Worm (Caenorhabditis elegans) whole organism, midembryonic: ENCODE measurements around the gene str-52.

Source experiments
- T22C8.4 ChIP-seq: fragments of 200-800 bp; sonication (Bioruptor generic); IDR thresholded peaks from 2 replicates; pipeline ENCODE4 v1.3.6; 2022; ENCODE audit warnings: missing genetic modification characterization, missing compliant biosample characterization
- cog-1 ChIP-seq: sonication (generic microtip); optimal IDR thresholded peaks from 2 replicates; lab custom pipeline; 2016; ENCODE audit warnings: missing genetic modification characterization, missing compliant biosample characterization
- flt-1 ChIP-seq: fragments of 200-800 bp; sonication (Bioruptor generic); IDR thresholded peaks from 2 replicates; pipeline ENCODE4 v1.3.6; 2022; ENCODE audit warnings: missing genetic modification characterization, missing compliant biosample characterization
- klf-2 ChIP-seq: fragments of 200-800 bp; sonication (Bioruptor generic); conservative IDR thresholded peaks from 2 replicates; pipeline ENCODE4 v1.3.6; 2022; ENCODE audit warnings: missing genetic modification reagents, missing genetic modification characterization, missing compliant biosample characterization
- med-1 ChIP-seq: sonication (generic microtip); optimal IDR thresholded peaks from 2 replicates; lab custom pipeline; 2017; ENCODE audit warnings: missing genetic modification characterization, mild to moderate bottlenecking, missing compliant biosample characterization, antibody characterized with exemption, missing genetic modification reagents; ENCODE audit not compliant: insufficient read depth
- ref-1 ChIP-seq: fragments of 200-800 bp; sonication (Bioruptor generic); conservative IDR thresholded peaks from 2 replicates; pipeline ENCODE4 v1.3.6; 2022; ENCODE audit warnings: missing genetic modification reagents, missing genetic modification characterization, missing compliant biosample characterization
- tab-1 ChIP-seq: fragments of 200-800 bp; sonication (Bioruptor generic); IDR thresholded peaks from 2 replicates; pipeline ENCODE4 v1.3.6; 2022; ENCODE audit warnings: missing genetic modification characterization, missing compliant biosample characterization
- ztf-23 ChIP-seq: fragments of 200-800 bp; sonication (Bioruptor generic); IDR thresholded peaks from 2 replicates; pipeline ENCODE4 v1.3.6; 2022; ENCODE audit warnings: missing genetic modification reagents, missing genetic modification characterization, missing compliant biosample characterization
- ztf-29 ChIP-seq: fragments of 200-800 bp; sonication (Bioruptor generic); IDR thresholded peaks from 2 replicates; pipeline ENCODE4 v1.3.6; 2022; ENCODE audit warnings: missing genetic modification reagents, missing genetic modification characterization, missing compliant biosample characterization

Gene str-52

DNA sequence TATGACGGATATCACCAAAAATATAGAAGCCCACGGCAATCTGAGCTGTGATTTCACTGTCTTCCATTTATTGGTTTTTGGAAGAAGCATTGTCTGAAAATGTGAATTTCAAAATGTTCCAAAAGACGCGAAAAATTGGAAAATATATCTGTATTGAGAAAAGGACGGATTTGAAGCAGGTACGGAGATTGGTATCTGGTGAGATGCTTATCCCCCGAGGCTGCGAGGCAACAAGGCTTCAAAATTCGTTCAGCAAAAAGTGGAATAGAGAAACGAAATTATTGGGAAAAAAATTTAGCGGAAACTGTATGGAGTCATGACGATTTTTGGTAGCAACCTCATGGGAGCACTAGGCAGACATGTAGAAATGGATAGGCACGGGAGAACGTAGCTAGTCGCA is 42.8 kb downstream of the str-52 start, which contains the start of gene F36F12.1:
Gene F36F12.1 (minus strand): TSS at position 101 of the 400 bp plus-strand sequence.
- TF ChIP-seq T22C8.4 (no peak), cog-1 (tag; lab: Kevin White, UChicago) (no peak), klf-2 (GFP tag; lab: Robert Waterston, UW) (no peak), ztf-29 (GFP tag; lab: Robert Waterston, UW) (no peak), flt-1 (GFP tag; lab: Robert Waterston, UW) (no peak), med-1 (GFP tag; lab: Kevin White, UChicago) (no peak), tab-1 (GFP tag; lab: Robert Waterston, UW) (no peak), ztf-23 (GFP tag; lab: Robert Waterston, UW) (no peak), ref-1 (GFP tag; lab: Robert Waterston, UW) (no peak)

DNA sequence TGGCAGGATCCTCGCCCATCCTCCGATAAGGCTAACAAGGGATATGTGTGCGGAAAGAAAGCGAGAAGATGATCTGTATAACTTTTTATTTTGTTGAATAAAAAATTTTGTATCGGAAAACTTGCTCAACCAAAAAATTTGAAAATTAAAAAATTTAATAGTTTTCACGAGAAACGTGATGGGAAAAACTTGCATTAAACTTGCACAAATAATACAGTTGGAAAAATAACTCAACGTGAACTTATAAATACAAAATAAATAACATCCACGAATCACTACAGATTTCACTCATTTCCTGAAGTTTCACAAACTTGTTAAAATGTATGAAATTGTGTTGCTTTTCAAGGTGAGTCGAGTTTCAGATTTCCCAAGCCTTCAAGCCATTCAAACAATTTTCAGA is 46.9 kb downstream of the str-52 start, which contains the start of gene F36F12.7:
Gene F36F12.7 (plus strand): TSS at position 301 of the 400 bp plus-strand sequence.
- no peak for TF ChIP-seq cog-1 (tag; lab: Kevin White, UChicago)
- TF ChIP-seq ref-1 (GFP tag; lab: Robert Waterston, UW) = no peak
- no peak for TF ChIP-seq flt-1 (GFP tag; lab: Robert Waterston, UW)
- no peak for TF ChIP-seq tab-1 (GFP tag; lab: Robert Waterston, UW)
- no peak for TF ChIP-seq ztf-29 (GFP tag; lab: Robert Waterston, UW)
- TF ChIP-seq T22C8.4 = no peak
- TF ChIP-seq klf-2 (GFP tag; lab: Robert Waterston, UW) = no peak

DNA sequence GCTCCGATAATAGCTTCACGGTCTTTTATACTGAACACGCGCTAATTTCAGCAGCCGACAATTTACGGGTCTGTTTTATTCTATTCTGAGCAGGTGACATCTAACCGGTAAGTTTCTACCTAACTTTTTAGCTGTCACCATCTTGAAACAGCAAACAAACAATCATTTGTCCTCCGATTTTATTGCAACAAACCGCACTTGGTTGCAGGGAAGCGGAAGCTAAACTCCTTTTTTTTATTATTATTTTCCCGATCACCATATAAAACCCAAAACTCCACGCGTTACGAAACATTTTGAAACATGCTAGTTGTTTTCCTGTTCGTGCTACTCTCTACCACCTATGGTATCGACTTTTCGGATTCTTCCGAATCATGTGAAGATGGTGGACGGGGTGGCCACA is 48.3 kb downstream of the str-52 start, which contains the start of gene clec-208:
Gene clec-208 (plus strand): TSS at position 301 of the 400 bp plus-strand sequence.
- no peak for TF ChIP-seq med-1 (GFP tag; lab: Kevin White, UChicago)
- no peak for TF ChIP-seq tab-1 (GFP tag; lab: Robert Waterston, UW)
- TF ChIP-seq ztf-23 (GFP tag; lab: Robert Waterston, UW) = no peak
- TF ChIP-seq ref-1 (GFP tag; lab: Robert Waterston, UW) = no peak
- TF ChIP-seq cog-1 (tag; lab: Kevin White, UChicago) = no peak
- TF ChIP-seq klf-2 (GFP tag; lab: Robert Waterston, UW) = no peak
- no peak for TF ChIP-seq T22C8.4
- no peak for TF ChIP-seq flt-1 (GFP tag; lab: Robert Waterston, UW)
- TF ChIP-seq ztf-29 (GFP tag; lab: Robert Waterston, UW) = no peak

DNA sequence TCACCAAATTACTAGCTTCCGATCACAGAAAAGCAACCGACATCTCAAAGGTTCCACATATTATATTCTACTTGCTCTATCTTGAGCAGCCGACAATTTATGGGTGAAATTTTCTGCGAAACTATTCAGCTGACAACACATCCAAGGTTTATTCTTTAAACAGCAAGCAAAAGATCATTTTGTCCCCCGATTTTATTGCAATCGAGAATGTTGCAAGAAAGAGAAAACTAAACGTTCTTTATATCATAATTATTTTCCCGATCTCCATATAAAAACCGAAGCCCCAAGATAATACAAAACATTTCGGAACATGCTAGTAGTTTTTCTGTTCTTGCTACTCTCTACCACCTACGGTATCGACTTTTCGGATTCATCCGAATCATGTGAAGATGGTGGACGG is 50.2 kb downstream of the str-52 start, which contains the start of gene clec-207:
Gene clec-207 (plus strand): TSS at position 301 of the 400 bp plus-strand sequence.
- no peak for TF ChIP-seq ref-1 (GFP tag; lab: Robert Waterston, UW)
- TF ChIP-seq tab-1 (GFP tag; lab: Robert Waterston, UW) = no peak
- no peak for TF ChIP-seq cog-1 (tag; lab: Kevin White, UChicago)
- TF ChIP-seq klf-2 (GFP tag; lab: Robert Waterston, UW) = no peak
- TF ChIP-seq ztf-29 (GFP tag; lab: Robert Waterston, UW) = no peak
- no peak for TF ChIP-seq ztf-23 (GFP tag; lab: Robert Waterston, UW)
- no peak for TF ChIP-seq T22C8.4
- no peak for TF ChIP-seq flt-1 (GFP tag; lab: Robert Waterston, UW)
- TF ChIP-seq med-1 (GFP tag; lab: Kevin White, UChicago) = no peak
